Fruit fly (Drosophila melanogaster) whole organism, wandering third instar larva: ENCODE results near the gene Dref.

Experiments
- Abd-B ChIP-seq: fragments of >200 bp; optimal IDR thresholded peaks from 2 replicates; lab custom pipeline; 2017; ENCODE audit warnings: missing biosample characterization, missing genetic modification characterization
- CG32264 ChIP-seq: fragments of 200-800 bp; sonication (Bioruptor generic); optimal IDR thresholded peaks from 2 replicates; lab custom pipeline; 2016; ENCODE audit warnings: missing biosample characterization, missing genetic modification characterization
- CG9705 ChIP-seq: fragments of 200-800 bp; sonication (Bioruptor generic); optimal IDR thresholded peaks from 2 replicates; lab custom pipeline; 2018; ENCODE audit warnings: missing biosample characterization, mild to moderate bottlenecking, missing genetic modification characterization
- CrebA ChIP-seq: fragments of 200-800 bp; sonication (Bioruptor generic); optimal IDR thresholded peaks from 2 replicates; lab custom pipeline; 2016; ENCODE audit warnings: missing biosample characterization, mild to moderate bottlenecking, missing genetic modification characterization, borderline replicate concordance
- Dfd ChIP-seq: fragments of >200 bp; optimal IDR thresholded peaks from 2 replicates; lab custom pipeline; 2017; ENCODE audit warnings: missing biosample characterization, missing genetic modification characterization
- HLH106 ChIP-seq: fragments of 200-800 bp; optimal IDR thresholded peaks from 3 replicates; lab custom pipeline; 2019; ENCODE audit warnings: missing biosample characterization, mild to moderate bottlenecking, missing genetic modification characterization, moderate library complexity
- Hnf4 ChIP-seq: fragments of 200-800 bp; sonication (Bioruptor generic); optimal IDR thresholded peaks from 2 replicates; lab custom pipeline; 2016; ENCODE audit warnings: missing biosample characterization, mild to moderate bottlenecking, missing genetic modification characterization
- Hr78 ChIP-seq: fragments of >200 bp; optimal IDR thresholded peaks from 2 replicates; lab custom pipeline; 2017; ENCODE audit warnings: missing biosample characterization, missing genetic modification characterization
- Hr83 ChIP-seq: fragments of 200-300 bp; sonication (Bioruptor generic); optimal IDR thresholded peaks from 2 replicates; lab custom pipeline; 2016; ENCODE audit warnings: missing biosample characterization, mild to moderate bottlenecking, missing genetic modification characterization, moderate library complexity; ENCODE audit not compliant: poor library complexity, severe bottlenecking
- Jra ChIP-seq: sonication (Bioruptor generic); optimal IDR thresholded peaks from 2 replicates; lab custom pipeline; 2016; ENCODE audit warnings: missing biosample characterization, missing genetic modification characterization
- Mio ChIP-seq: sonication (Bioruptor generic); optimal IDR thresholded peaks from 2 replicates; lab custom pipeline; 2016; ENCODE audit warnings: missing biosample characterization, missing genetic modification characterization
- Myc ChIP-seq: fragments of >200 bp; optimal IDR thresholded peaks from 2 replicates; lab custom pipeline; 2017
- N ChIP-seq: fragments of >200 bp; optimal IDR thresholded peaks from 2 replicates; lab custom pipeline; 2018; ENCODE audit warnings: missing biosample characterization, missing external identifiers, missing genetic modification characterization
- OdsH ChIP-seq: fragments of 200-800 bp; sonication (Bioruptor generic); optimal IDR thresholded peaks from 2 replicates; lab custom pipeline; 2016; ENCODE audit warnings: missing biosample characterization, mild to moderate bottlenecking, missing genetic modification characterization
- Rel ChIP-seq, 2 experiments: fragments of 200-800 bp; sonication (Bioruptor generic) in 1 of 2; optimal IDR thresholded peaks; 2 replicates in 1 of 2; 3 replicates in 1 of 2; lab custom pipeline; 2016 to 2019; ENCODE audit warnings: mild to moderate bottlenecking in 2 of 2, missing biosample characterization in 2 of 2, missing genetic modification characterization in 2 of 2, moderate library complexity in 1 of 2
- Sp1 ChIP-seq: fragments of 200-800 bp; sonication (Bioruptor generic); optimal IDR thresholded peaks from 3 replicates; lab custom pipeline; 2019; ENCODE audit warnings: missing biosample characterization, mild to moderate bottlenecking, missing genetic modification characterization, moderate library complexity
- Vsx2 ChIP-seq: fragments of 200-300, 225-300 bp; sonication (Bioruptor generic); optimal IDR thresholded peaks from 2 replicates; lab custom pipeline; 2018; ENCODE audit warnings: missing biosample characterization, missing genetic modification characterization; ENCODE audit not compliant: partially characterized antibody
- dl ChIP-seq, 2 experiments: fragments of 175-275, 200-275 bp in 1 of 2; fragments of 200-275 bp in 1 of 2; sonication (Bioruptor generic); optimal IDR thresholded peaks; lab custom pipeline; 2018; ENCODE audit warnings: mild to moderate bottlenecking in 2 of 2, missing biosample characterization in 2 of 2, missing genetic modification characterization in 2 of 2, moderate library complexity in 2 of 2; ENCODE audit not compliant: partially characterized antibody in 2 of 2, insufficient read depth in 1 of 2
- dmrt93B ChIP-seq: fragments of 200-800 bp; sonication (Bioruptor generic); optimal IDR thresholded peaks from 2 replicates; lab custom pipeline; 2018; ENCODE audit warnings: missing biosample characterization, mild to moderate bottlenecking, missing genetic modification characterization
- dsf ChIP-seq: sonication (Bioruptor generic); optimal IDR thresholded peaks from 2 replicates; lab custom pipeline; 2016; ENCODE audit warnings: missing biosample characterization, missing genetic modification characterization, borderline replicate concordance
- ey ChIP-seq: fragments of 200-800 bp; sonication (Bioruptor generic); optimal IDR thresholded peaks from 2 replicates; lab custom pipeline; 2016; ENCODE audit warnings: missing biosample characterization, missing genetic modification characterization
- foxo ChIP-seq, 2 experiments: fragments of 200-800 bp; sonication (Bioruptor generic); optimal IDR thresholded peaks; 2 replicates in 1 of 2; 3 replicates in 1 of 2; lab custom pipeline; 2016 to 2017; ENCODE audit warnings: missing biosample characterization in 2 of 2, missing genetic modification characterization in 2 of 2
- fru ChIP-seq: fragments of 200-800 bp; sonication (Bioruptor generic); optimal IDR thresholded peaks from 3 replicates; lab custom pipeline; 2016; ENCODE audit warnings: missing biosample characterization, mild to moderate bottlenecking, missing genetic modification characterization
- h ChIP-seq: fragments of 200-800 bp; sonication (Bioruptor generic); optimal IDR thresholded peaks from 3 replicates; lab custom pipeline; 2016; ENCODE audit warnings: missing biosample characterization, mild to moderate bottlenecking, missing genetic modification characterization
- jim ChIP-seq: fragments of 175-275, 200-325 bp; sonication (Bioruptor generic); optimal IDR thresholded peaks from 2 replicates; lab custom pipeline; 2016; ENCODE audit warnings: missing biosample characterization, mild to moderate bottlenecking, missing genetic modification characterization
- lola ChIP-seq: fragments of >200 bp; optimal IDR thresholded peaks from 2 replicates; lab custom pipeline; 2017; ENCODE audit warnings: missing biosample characterization, missing genetic modification characterization
- psq ChIP-seq: fragments of 200-800 bp; sonication (Bioruptor generic); optimal IDR thresholded peaks from 3 replicates; lab custom pipeline; 2017; ENCODE audit warnings: missing biosample characterization, mild to moderate bottlenecking, missing genetic modification characterization, moderate library complexity
- rgr ChIP-seq: fragments of 200-800 bp; sonication (Bioruptor generic); optimal IDR thresholded peaks from 3 replicates; lab custom pipeline; 2016; ENCODE audit warnings: missing biosample characterization, mild to moderate bottlenecking, missing genetic modification characterization
- sage ChIP-seq: fragments of 200-800 bp; sonication (Bioruptor generic); optimal IDR thresholded peaks from 2 replicates; lab custom pipeline; 2016; ENCODE audit warnings: missing biosample characterization, mild to moderate bottlenecking, missing genetic modification characterization
- sv ChIP-seq: fragments of 200-800 bp; sonication (Bioruptor generic); optimal IDR thresholded peaks from 3 replicates; lab custom pipeline; 2016; ENCODE audit warnings: missing biosample characterization, missing genetic modification characterization
- tai ChIP-seq: sonication (Bioruptor generic); optimal IDR thresholded peaks from 2 replicates; lab custom pipeline; 2016; ENCODE audit warnings: missing biosample characterization, missing genetic modification characterization
- usp ChIP-seq: fragments of >200 bp; optimal IDR thresholded peaks from 2 replicates; lab custom pipeline; 2017; ENCODE audit warnings: missing biosample characterization, missing genetic modification characterization
- woc ChIP-seq: sonication (Bioruptor generic); optimal IDR thresholded peaks from 2 replicates; lab custom pipeline; 2016; ENCODE audit warnings: missing biosample characterization, mild to moderate bottlenecking, missing genetic modification characterization

Gene Dref

dm6 chr2L:9937908-9938307, 29.1 kb downstream of the Dref start, which contains the start of gene Arglu1:
Gene Arglu1, minus strand, starts transcription at chr2L:9938134.
- TF ChIP-seq jim (GFP tag; lab: Kevin White, UChicago) = peak; percentile 33
- peak; percentile 62 for TF ChIP-seq h (GFP tag; lab: Kevin White, UChicago)
- TF ChIP-seq rgr (GFP tag; lab: Kevin White, UChicago) = peak; percentile 64
- peak; percentile 25 for TF ChIP-seq Vsx2 (GFP tag; lab: Kevin White, UChicago)
- peak; percentile 26 for TF ChIP-seq psq (GFP tag; lab: Kevin White, UChicago)
- TF ChIP-seq ey (GFP tag; lab: Kevin White, UChicago) = peak; percentile 5
- no peak for TF ChIP-seq usp (GFP tag; lab: Kevin White, UChicago)
- no peak for TF ChIP-seq Abd-B (GFP tag; lab: Kevin White, UChicago)
- no peak for TF ChIP-seq Dfd
- peak; percentile 92 for TF ChIP-seq Hr83 (GFP tag; lab: Kevin White, UChicago)
- TF ChIP-seq fru (GFP tag; lab: Kevin White, UChicago) = peak; percentile 41
- peak; percentile 4 for TF ChIP-seq HLH106 (tag; lab: Kevin White, UChicago)
- peak in 1 of 2 experiments; percentile 54 for TF ChIP-seq foxo (GFP tag; optimal IDR thresholded peaks at IDR 0.05; lab: Kevin White, UChicago)
- no peak for TF ChIP-seq dl (GFP tag; optimal IDR thresholded peaks at IDR 0.05; lab: Kevin White, UChicago; ENCODE audit: insufficient read depth in 1 of 2, partially characterized antibody in 2 of 2)
- peak; percentile 32 for TF ChIP-seq Jra (GFP tag; lab: Kevin White, UChicago)
- TF ChIP-seq CG32264 (GFP tag; lab: Kevin White, UChicago) = peak; percentile 34

dm6 chr2L:9933063-9933462, 34.0 kb downstream of the Dref start, which contains the start of gene Cpr30F:
Gene Cpr30F, minus strand, starts transcription at chr2L:9933163.
- TF ChIP-seq sv (GFP tag; lab: Kevin White, UChicago) (no peak), Myc (no peak), lola (GFP tag; lab: Kevin White, UChicago) (no peak), Dfd (no peak), OdsH (GFP tag; lab: Kevin White, UChicago) (no peak), tai (GFP tag; lab: Kevin White, UChicago) (no peak), fru (GFP tag; lab: Kevin White, UChicago) (no peak), jim (GFP tag; lab: Kevin White, UChicago) (no peak)

DNA sequence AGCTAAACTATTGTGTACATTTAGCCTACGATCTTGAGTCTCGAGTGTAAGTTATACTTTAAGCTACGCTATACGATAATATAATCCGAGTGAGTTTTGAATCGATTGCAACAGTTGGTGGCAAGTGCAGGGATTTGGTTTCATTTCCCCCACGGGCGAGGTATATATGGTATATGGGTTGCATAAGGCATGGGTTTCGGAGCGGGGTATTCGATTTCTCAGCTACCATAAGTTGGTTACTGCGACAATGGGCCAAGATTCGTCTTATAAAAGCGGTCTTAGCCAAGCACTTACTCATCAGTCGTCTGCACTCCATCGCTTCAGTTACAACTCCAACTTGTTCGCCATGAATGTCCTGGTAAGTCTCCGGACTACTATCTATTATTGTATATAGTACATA, 36.7 kb downstream of the Dref start, which contains the start of gene CG42367:
Gene CG42367, plus strand, starts transcription at position 301 of the 400 bp plus-strand sequence.
- TF ChIP-seq dmrt93B (GFP tag; lab: Kevin White, UChicago) = no peak

DNA sequence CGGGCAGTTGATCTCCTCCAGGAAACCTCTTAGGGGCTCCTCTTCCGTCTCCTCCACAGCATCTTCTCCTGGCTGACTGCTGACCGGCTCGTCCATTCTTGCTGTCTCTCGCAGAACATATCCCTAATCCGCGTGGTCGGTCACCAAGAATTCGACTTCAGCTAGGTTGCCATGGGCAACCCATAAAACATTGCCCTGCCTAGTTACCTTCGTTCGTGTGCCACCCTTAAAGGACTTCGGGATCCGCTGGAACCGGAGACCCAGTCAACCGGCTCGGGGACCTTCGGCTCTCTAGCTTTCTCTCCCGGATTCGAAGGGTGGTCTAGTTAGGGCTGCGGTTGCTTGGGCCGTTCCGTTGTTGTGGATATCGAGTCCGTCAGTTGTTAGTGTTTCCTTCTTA, 42.3 kb downstream of the Dref start, which contains the start of the genes TbCMF46 and CG42366:
Gene TbCMF46, minus strand, starts transcription at position 101 of the 400 bp plus-strand sequence.
Gene CG42366, plus strand, starts transcription at position 397 of the 400 bp plus-strand sequence.
- no peak for TF ChIP-seq Mio (GFP tag; lab: Kevin White, UChicago)
- TF ChIP-seq lola (GFP tag; lab: Kevin White, UChicago) = no peak
- TF ChIP-seq CG9705 (GFP tag; lab: Kevin White, UChicago) = no peak
- no peak for TF ChIP-seq Hr78 (GFP tag; lab: Kevin White, UChicago)
- no peak for TF ChIP-seq Sp1 (GFP tag; lab: Kevin White, UChicago)
- no peak for TF ChIP-seq woc (GFP tag; lab: Kevin White, UChicago)
- TF ChIP-seq CrebA (GFP tag; lab: Kevin White, UChicago) = no peak
- no peak for TF ChIP-seq rgr (GFP tag; lab: Kevin White, UChicago)
- TF ChIP-seq h (GFP tag; lab: Kevin White, UChicago) = no peak
- no peak for TF ChIP-seq N
- no peak for TF ChIP-seq Hr83 (GFP tag; lab: Kevin White, UChicago)
- TF ChIP-seq dsf (GFP tag; lab: Kevin White, UChicago) = no peak
- TF ChIP-seq dl (GFP tag; optimal IDR thresholded peaks at IDR 0.05; lab: Kevin White, UChicago; ENCODE audit: insufficient read depth in 1 of 2, partially characterized antibody in 2 of 2) = no peak
- no peak for TF ChIP-seq Rel (GFP tag; optimal IDR thresholded peaks at IDR 0.05; lab: Kevin White, UChicago)
- no peak for TF ChIP-seq Rel (tag; optimal IDR thresholded peaks at IDR 0.05; lab: Kevin White, UChicago)
- TF ChIP-seq sage (GFP tag; lab: Kevin White, UChicago) = no peak
- no peak for TF ChIP-seq Hnf4 (GFP tag; lab: Kevin White, UChicago)
- TF ChIP-seq, all 38 proteins: peak for 0
